Fruit fly (Drosophila melanogaster): ENCODE results near the gene CG7632.

DNA sequence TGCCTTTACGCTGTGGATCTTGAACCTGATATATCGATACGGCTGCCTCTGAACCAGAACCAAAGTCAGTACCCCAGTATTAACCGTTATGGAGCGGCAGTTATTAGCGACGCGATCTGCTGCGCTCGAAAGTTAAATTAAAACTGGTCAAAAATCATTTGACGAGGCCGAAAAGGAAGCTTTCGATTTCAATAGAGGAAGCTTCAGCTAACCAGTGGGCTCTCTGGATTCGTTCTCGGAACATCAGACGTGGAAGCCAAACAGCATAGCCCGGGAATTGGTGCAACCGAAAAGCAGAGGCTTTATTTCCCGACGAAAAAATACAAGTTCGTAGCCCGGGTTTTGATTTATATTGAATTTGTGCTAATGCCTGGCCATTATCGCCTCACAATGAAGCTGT, 11.8 kb upstream of the CG7632 start, which contains the start of gene Cpr78Ca:
- TF ChIP-seq pad (GFP tag; optimal IDR thresholded peaks at IDR 0.05), result no peak
- no peak for TF ChIP-seq CG12768 (GFP tag; optimal IDR thresholded peaks at IDR 0.05)
- TF ChIP-seq bab1 (GFP tag; optimal IDR thresholded peaks at IDR 0.05), result no peak
- TF ChIP-seq ovo (GFP tag; optimal IDR thresholded peaks at IDR 0.05), result no peak
- no peak for TF ChIP-seq kay (GFP tag; ENCODE audit: borderline replicate concordance)
- no peak for TF ChIP-seq CG11617 (GFP tag; optimal IDR thresholded peaks at IDR 0.05)
- TF ChIP-seq CG14711 (tag; optimal IDR thresholded peaks at IDR 0.05), result no peak
- TF ChIP-seq Clk (GFP tag; optimal IDR thresholded peaks at IDR 0.05), result no peak
- no peak for TF ChIP-seq CG7101 (tag; optimal IDR thresholded peaks at IDR 0.05)
- TF ChIP-seq CG1620 (GFP tag; optimal IDR thresholded peaks at IDR 0.05), result no peak
- TF ChIP-seq toe (GFP tag; optimal IDR thresholded peaks at IDR 0.05), result no peak
